Fruit fly (Drosophila melanogaster) whole organism: ENCODE data around the gene mTTF.
A peak's percentile ranks its signal among the peaks of the same experiment; 100 is the strongest.

Experiments
- CG8478 ChIP-seq: fragments of >200 bp; optimal IDR thresholded peaks from 2 replicates; lab custom pipeline; 2018; ENCODE audit warnings: inconsistent platforms
- Dll ChIP-seq: fragments of >200 bp; optimal IDR thresholded peaks from 2 replicates; lab custom pipeline; 2017
- EcR ChIP-seq, 2 experiments: fragments of >200 bp; optimal IDR thresholded peaks; 2 replicates each; lab custom pipeline; 2017; ENCODE audit warnings: missing biosample characterization in 2 of 2, missing genetic modification characterization in 2 of 2, missing genetic modification reagents in 2 of 2
- pan ChIP-seq: fragments of >200 bp; optimal IDR thresholded peaks from 2 replicates; lab custom pipeline; 2017
- psq ChIP-seq: fragments of >200 bp; optimal IDR thresholded peaks from 2 replicates; lab custom pipeline; 2017
- usp ChIP-seq: fragments of >200 bp; optimal IDR thresholded peaks from 2 replicates; lab custom pipeline; 2017; ENCODE audit warnings: missing biosample characterization, missing genetic modification characterization, mixed read lengths

The mTTF gene

dm6 chr2L:14358780-14359462 is 10.3 kb upstream of the mTTF start, which contains the start of gene Pgant35A:
Gene Pgant35A, plus strand, starts transcription at chr2L:14359252.
- no peak for TF ChIP-seq psq (lab: Kevin White, UChicago)
- no peak for TF ChIP-seq CG8478
- no peak for TF ChIP-seq usp
- TF ChIP-seq Dll (lab: Kevin White, UChicago): no peak
- TF ChIP-seq pan (lab: Kevin White, UChicago): no peak
- TF ChIP-seq EcR (GFP tag; optimal IDR thresholded peaks at IDR 0.05; lab: Kevin White, UChicago): no peak

dm6 chr2L:14356793-14357372 is 8.3 kb upstream of the mTTF start:
- TF ChIP-seq Dll (lab: Kevin White, UChicago) (no peak), CG8478 (no peak), EcR (GFP tag; optimal IDR thresholded peaks at IDR 0.05; lab: Kevin White, UChicago) (no peak), psq (lab: Kevin White, UChicago) (no peak), usp (no peak), pan (lab: Kevin White, UChicago) (no peak)

dm6 chr2L:14356279-14356678 is 7.7 kb upstream of the mTTF start:
- TF ChIP-seq Dll (lab: Kevin White, UChicago) (no peak), usp (no peak), pan (lab: Kevin White, UChicago) (no peak), EcR (GFP tag; optimal IDR thresholded peaks at IDR 0.05; lab: Kevin White, UChicago) (no peak)

- no peak for TF ChIP-seq CG8478
- TF ChIP-seq pan (lab: Kevin White, UChicago): no peak
- no peak for TF ChIP-seq usp
- no peak for TF ChIP-seq EcR (GFP tag; optimal IDR thresholded peaks at IDR 0.05; lab: Kevin White, UChicago)
- no peak for TF ChIP-seq Dll (lab: Kevin White, UChicago)
- no peak for TF ChIP-seq psq (lab: Kevin White, UChicago)
Measured at dm6 chr2L:14355852-14356174, 7.2 kb upstream of the mTTF start.

dm6 chr2L:14355033-14355851 is 6.7 kb upstream of the mTTF start, which contains the start of gene Rab14:
Gene Rab14, plus strand, starts transcription at chr2L:14355145.
- TF ChIP-seq CG8478 (no peak), pan (lab: Kevin White, UChicago) (peak; percentile 25)

dm6 chr2L:14351441-14352127 is 3.0 kb upstream of the mTTF start, which contains the start of gene CG43052:
Gene CG43052, plus strand, starts transcription at chr2L:14352077.
- no peak for TF ChIP-seq usp
- no peak for TF ChIP-seq Dll (lab: Kevin White, UChicago)
- TF ChIP-seq CG8478: no peak

dm6 chr2L:14350587-14350986 is 2.0 kb upstream of the mTTF start:
- TF ChIP-seq psq (lab: Kevin White, UChicago): no peak
- no peak for TF ChIP-seq Dll (lab: Kevin White, UChicago)
- TF ChIP-seq pan (lab: Kevin White, UChicago): no peak
- TF ChIP-seq usp: no peak
- TF ChIP-seq CG8478: no peak
- TF ChIP-seq EcR (GFP tag; optimal IDR thresholded peaks at IDR 0.05; lab: Kevin White, UChicago): no peak

- TF ChIP-seq usp: no peak
- no peak for TF ChIP-seq pan (lab: Kevin White, UChicago)
- no peak for TF ChIP-seq Dll (lab: Kevin White, UChicago)
- TF ChIP-seq CG8478: no peak
- TF ChIP-seq psq (lab: Kevin White, UChicago): no peak
- TF ChIP-seq EcR (GFP tag; optimal IDR thresholded peaks at IDR 0.05; lab: Kevin White, UChicago): no peak
Measured at dm6 chr2L:14346588-14346987, 2.0 kb downstream of the mTTF start, which contains the start of gene Send2. Gene Send2, minus strand, starts transcription at chr2L:14346688.

- TF ChIP-seq usp (no peak), EcR (GFP tag; optimal IDR thresholded peaks at IDR 0.05; lab: Kevin White, UChicago) (no peak), pan (lab: Kevin White, UChicago) (no peak), Dll (lab: Kevin White, UChicago) (no peak), psq (lab: Kevin White, UChicago) (no peak), CG8478 (no peak)
Measured at dm6 chr2L:14340964-14341363, 7.6 kb downstream of the mTTF start.

dm6 chr2L:14337940-14338339 is 10.7 kb downstream of the mTTF start, which contains the start of gene CG15286:
Gene CG15286, plus strand, starts transcription at chr2L:14338240.
- TF ChIP-seq CG8478: no peak
- TF ChIP-seq pan (lab: Kevin White, UChicago): no peak
- TF ChIP-seq EcR (GFP tag; optimal IDR thresholded peaks at IDR 0.05; lab: Kevin White, UChicago): no peak
- TF ChIP-seq Dll (lab: Kevin White, UChicago): no peak
- no peak for TF ChIP-seq psq (lab: Kevin White, UChicago)
- no peak for TF ChIP-seq usp

- TF ChIP-seq pan (lab: Kevin White, UChicago) (no peak), Dll (lab: Kevin White, UChicago) (no peak), psq (lab: Kevin White, UChicago) (no peak), EcR (GFP tag; optimal IDR thresholded peaks at IDR 0.05; lab: Kevin White, UChicago) (no peak), usp (no peak), CG8478 (no peak)
Measured at dm6 chr2L:14336311-14336836, 12.2 kb downstream of the mTTF start.
